Worm (Caenorhabditis elegans) whole organism, late embryonic: ENCODE results near the gene meg-1.

Experiments used
- ceh-19 ChIP-seq: fragments of 200-800 bp; sonication (Bioruptor generic); optimal IDR thresholded peaks from 2 replicates; lab custom pipeline; 2018; ENCODE audit warnings: mild to moderate bottlenecking, missing genetic modification characterization, missing compliant biosample characterization
- dmd-4 ChIP-seq: sonication (generic microtip); optimal IDR thresholded peaks from 2 replicates; lab custom pipeline; 2016; ENCODE audit warnings: borderline replicate concordance, missing genetic modification characterization, missing compliant biosample characterization
- fkh-10 ChIP-seq: fragments of 150-350 bp; optimal IDR thresholded peaks from 2 replicates; lab custom pipeline; 2014; ENCODE audit warnings: missing biosample characterization, missing genetic modification reagents, missing genetic modification characterization
- lin-11 ChIP-seq: fragments of 200-800 bp; sonication (Bioruptor generic); optimal IDR thresholded peaks from 2 replicates; lab custom pipeline; 2018; ENCODE audit warnings: mild to moderate bottlenecking, missing genetic modification characterization, missing compliant biosample characterization
- mec-3 ChIP-seq: sonication (generic microtip); optimal IDR thresholded peaks from 2 replicates; lab custom pipeline; 2016; ENCODE audit warnings: borderline replicate concordance, missing genetic modification characterization, missing compliant biosample characterization
- pqm-1 ChIP-seq: sonication (generic microtip); optimal IDR thresholded peaks from 2 replicates; lab custom pipeline; 2016; ENCODE audit warnings: missing genetic modification characterization, missing compliant biosample characterization
- pros-1 ChIP-seq: fragments of 150-350 bp; optimal IDR thresholded peaks from 2 replicates; lab custom pipeline; 2014; ENCODE audit warnings: missing biosample characterization, missing genetic modification reagents, missing genetic modification characterization
- rnt-1 ChIP-seq: sonication (generic microtip); optimal IDR thresholded peaks from 2 replicates; lab custom pipeline; 2016; ENCODE audit warnings: missing genetic modification characterization, missing compliant biosample characterization
- syd-9 ChIP-seq: sonication (generic microtip); optimal IDR thresholded peaks from 2 replicates; lab custom pipeline; 2016; ENCODE audit warnings: mild to moderate bottlenecking, missing genetic modification characterization, moderate library complexity, missing compliant biosample characterization
- ttx-3 ChIP-seq: sonication (generic microtip); optimal IDR thresholded peaks from 2 replicates; lab custom pipeline; 2016; ENCODE audit warnings: missing genetic modification reagents, missing genetic modification characterization, missing compliant biosample characterization

ce11 chrX:13974448-13975071 lies 45.1 kb upstream of the meg-1 start:
- TF ChIP-seq pqm-1 (no peak), dmd-4 (tag; lab: Kevin White, UChicago) (no peak), syd-9 (tag; lab: Kevin White, UChicago) (no peak), pros-1 (tag; lab: Kevin White, UChicago) (no peak), fkh-10 (no peak), rnt-1 (tag; lab: Kevin White, UChicago) (no peak), mec-3 (tag; lab: Kevin White, UChicago) (no peak), ttx-3 (tag; lab: Kevin White, UChicago) (no peak), lin-11 (tag; lab: Kevin White, UChicago) (no peak), ceh-19 (GFP tag; lab: Kevin White, UChicago) (no peak)
